Worm (Caenorhabditis elegans) whole organism, late embryonic: ENCODE measurements around the gene C18H7.4.

Experiments used
- Y22D7AL.16 ChIP-seq: sonication (generic microtip); optimal IDR thresholded peaks from 2 replicates; lab custom pipeline; 2016; ENCODE audit warnings: missing genetic modification characterization, missing compliant biosample characterization
- ahr-1 ChIP-seq: sonication (generic microtip); optimal IDR thresholded peaks from 2 replicates; lab custom pipeline; 2016; ENCODE audit warnings: missing genetic modification characterization, missing compliant biosample characterization
- ama-1 ChIP-seq: fragments of 150-350 bp; optimal IDR thresholded peaks from 2 replicates; lab custom pipeline; 2014
- ceh-18 ChIP-seq: sonication (generic microtip); optimal IDR thresholded peaks from 2 replicates; lab custom pipeline; 2016; ENCODE audit warnings: missing genetic modification characterization, missing compliant biosample characterization
- ceh-19 ChIP-seq: fragments of 200-800 bp; sonication (Bioruptor generic); optimal IDR thresholded peaks from 2 replicates; lab custom pipeline; 2018; ENCODE audit warnings: mild to moderate bottlenecking, missing genetic modification characterization, missing compliant biosample characterization
- ceh-31 ChIP-seq: sonication (generic microtip); optimal IDR thresholded peaks from 2 replicates; lab custom pipeline; 2016; ENCODE audit warnings: missing genetic modification characterization, missing compliant biosample characterization
- ceh-34 ChIP-seq: sonication (generic microtip); optimal IDR thresholded peaks from 2 replicates; lab custom pipeline; 2016; ENCODE audit warnings: mild to moderate bottlenecking, missing genetic modification characterization, missing compliant biosample characterization
- ceh-45 ChIP-seq: fragments of 200-800 bp; sonication (Bioruptor generic); IDR thresholded peaks from 2 replicates; pipeline ENCODE4 v1.3.6; 2022; ENCODE audit warnings: missing genetic modification reagents, missing genetic modification characterization, missing compliant biosample characterization
- ceh-6 ChIP-seq: fragments of 200-800 bp; sonication (Bioruptor generic); optimal IDR thresholded peaks from 2 replicates; lab custom pipeline; 2018; ENCODE audit warnings: mild to moderate bottlenecking, missing genetic modification characterization, missing compliant biosample characterization
- ceh-9 ChIP-seq: sonication (generic microtip); optimal IDR thresholded peaks from 2 replicates; lab custom pipeline; 2016; ENCODE audit warnings: mild to moderate bottlenecking, missing genetic modification characterization, inconsistent platforms, missing compliant biosample characterization
- che-1 ChIP-seq: sonication (generic microtip); optimal IDR thresholded peaks from 2 replicates; lab custom pipeline; 2016; ENCODE audit warnings: mild to moderate bottlenecking, missing genetic modification characterization, missing compliant biosample characterization
- elt-2 ChIP-seq: sonication (generic microtip); optimal IDR thresholded peaks from 2 replicates; lab custom pipeline; 2016; ENCODE audit warnings: missing genetic modification reagents, missing genetic modification characterization, missing compliant biosample characterization
- ets-4 ChIP-seq: sonication (generic microtip); optimal IDR thresholded peaks from 2 replicates; lab custom pipeline; 2016; ENCODE audit warnings: missing genetic modification characterization, missing compliant biosample characterization
- eyg-1 ChIP-seq: sonication (generic microtip); optimal IDR thresholded peaks from 2 replicates; lab custom pipeline; 2016; ENCODE audit warnings: missing genotype, missing genetic modification characterization, missing compliant biosample characterization
- fkh-10 ChIP-seq: fragments of 150-350 bp; optimal IDR thresholded peaks from 2 replicates; lab custom pipeline; 2014; ENCODE audit warnings: missing biosample characterization, missing genetic modification reagents, missing genetic modification characterization
- gmeb-2 ChIP-seq: sonication (generic microtip); optimal IDR thresholded peaks from 2 replicates; lab custom pipeline; 2016; ENCODE audit warnings: missing genetic modification characterization, inconsistent platforms, missing compliant biosample characterization
- hlh-13 ChIP-seq: fragments of 200-800 bp; sonication (Bioruptor generic); optimal IDR thresholded peaks from 2 replicates; lab custom pipeline; 2018; ENCODE audit warnings: mild to moderate bottlenecking, missing genetic modification characterization, missing compliant biosample characterization
- hlh-15 ChIP-seq: sonication (generic microtip); optimal IDR thresholded peaks from 2 replicates; lab custom pipeline; 2016; ENCODE audit warnings: missing genetic modification characterization, missing compliant biosample characterization
- hlh-30 ChIP-seq: sonication (generic microtip); optimal IDR thresholded peaks from 2 replicates; lab custom pipeline; 2017; ENCODE audit warnings: antibody characterized with exemption, missing genetic modification characterization, missing compliant biosample characterization; ENCODE audit not compliant: insufficient read depth
- hlh-6 ChIP-seq: sonication (generic microtip); optimal IDR thresholded peaks from 2 replicates; lab custom pipeline; 2016; ENCODE audit warnings: missing genotype, missing genetic modification characterization, missing compliant biosample characterization
- lin-11 ChIP-seq: fragments of 200-800 bp; sonication (Bioruptor generic); optimal IDR thresholded peaks from 2 replicates; lab custom pipeline; 2018; ENCODE audit warnings: mild to moderate bottlenecking, missing genetic modification characterization, missing compliant biosample characterization
- madf-2 ChIP-seq: sonication (generic microtip); optimal IDR thresholded peaks from 2 replicates; lab custom pipeline; 2017; ENCODE audit warnings: missing genetic modification characterization, missing compliant biosample characterization
- mec-3 ChIP-seq: sonication (generic microtip); optimal IDR thresholded peaks from 2 replicates; lab custom pipeline; 2016; ENCODE audit warnings: borderline replicate concordance, missing genetic modification characterization, missing compliant biosample characterization
- odd-2 ChIP-seq: sonication (generic microtip); optimal IDR thresholded peaks from 2 replicates; lab custom pipeline; 2017; ENCODE audit warnings: antibody characterized with exemption, mild to moderate bottlenecking, missing genetic modification characterization, missing compliant biosample characterization
- pag-3 ChIP-seq: sonication (generic microtip); optimal IDR thresholded peaks from 2 replicates; lab custom pipeline; 2016; ENCODE audit warnings: missing compliant biosample characterization, missing genetic modification characterization, borderline replicate concordance
- pha-2 ChIP-seq: sonication (generic microtip); optimal IDR thresholded peaks from 2 replicates; lab custom pipeline; 2017; ENCODE audit warnings: mild to moderate bottlenecking, missing genetic modification characterization, missing compliant biosample characterization
- pros-1 ChIP-seq: fragments of 150-350 bp; optimal IDR thresholded peaks from 2 replicates; lab custom pipeline; 2014; ENCODE audit warnings: missing biosample characterization, missing genetic modification reagents, missing genetic modification characterization
- rnt-1 ChIP-seq: sonication (generic microtip); optimal IDR thresholded peaks from 2 replicates; lab custom pipeline; 2016; ENCODE audit warnings: missing genetic modification characterization, missing compliant biosample characterization
- sox-2 ChIP-seq: fragments of 200-800 bp; sonication (Bioruptor generic); IDR thresholded peaks from 2 replicates; pipeline ENCODE4 v1.3.6; 2022; ENCODE audit warnings: missing genetic modification reagents, missing genetic modification characterization, missing compliant biosample characterization
- sox-4 ChIP-seq: sonication (generic microtip); optimal IDR thresholded peaks from 2 replicates; lab custom pipeline; 2017; ENCODE audit warnings: mild to moderate bottlenecking, missing genetic modification characterization, inconsistent platforms, missing compliant biosample characterization
- tbx-7 ChIP-seq: sonication (generic microtip); optimal IDR thresholded peaks from 2 replicates; lab custom pipeline; 2016; ENCODE audit warnings: missing genotype, missing genetic modification characterization, missing compliant biosample characterization
- unc-3 ChIP-seq, 2 experiments: fragments of 200-800 bp in 1 of 2; sonication (Bioruptor generic) in 1 of 2; sonication (generic microtip) in 1 of 2; conservative IDR thresholded peaks in 1 of 2; optimal IDR thresholded peaks in 1 of 2; 2 replicates each; pipeline versions ENCODE4 v1.3.6 to Lab custom; 2016 to 2022; ENCODE audit warnings: missing compliant biosample characterization in 2 of 2, missing genetic modification characterization in 2 of 2, missing genetic modification reagents in 1 of 2
- unc-42 ChIP-seq: sonication (generic microtip); optimal IDR thresholded peaks from 2 replicates; lab custom pipeline; 2016; ENCODE audit warnings: missing genotype, missing genetic modification characterization, missing compliant biosample characterization
- unc-55 ChIP-seq: sonication (generic microtip); optimal IDR thresholded peaks from 2 replicates; lab custom pipeline; 2017; ENCODE audit warnings: missing biosample characterization, missing genetic modification reagents, missing genetic modification characterization
- unc-86 ChIP-seq: sonication (generic microtip); optimal IDR thresholded peaks from 2 replicates; lab custom pipeline; 2016; ENCODE audit warnings: missing genetic modification characterization, missing compliant biosample characterization
- zip-5 ChIP-seq: sonication (generic microtip); optimal IDR thresholded peaks from 2 replicates; lab custom pipeline; 2016; ENCODE audit warnings: missing genetic modification characterization, missing compliant biosample characterization
- ztf-16 ChIP-seq: sonication (generic microtip); optimal IDR thresholded peaks from 2 replicates; lab custom pipeline; 2017; ENCODE audit warnings: missing genetic modification characterization, missing compliant biosample characterization

Gene C18H7.4

ce11 chrIV:558735-559284, 34.3 kb upstream of the C18H7.4 start, which contains the start of gene efn-4:
Gene efn-4 (plus strand): TSS chrIV:559234.
- TF ChIP-seq hlh-13 (GFP tag; lab: Kevin White, UChicago) (no peak), che-1 (tag; lab: Kevin White, UChicago) (no peak)

- peak; percentile 9 for TF ChIP-seq ceh-34 (tag; lab: Kevin White, UChicago)
- TF ChIP-seq ceh-18: no peak
These were observed 32.8 kb upstream of the C18H7.4 start for ce11 chrIV:560314-560713.

- TF ChIP-seq ceh-31 (tag; lab: Kevin White, UChicago): no peak
- no peak for TF ChIP-seq ceh-45 (GFP tag; lab: Robert Waterston, UW)
- TF ChIP-seq odd-2 (tag; lab: Kevin White, UChicago): no peak
- TF ChIP-seq tbx-7 (tag; lab: Kevin White, UChicago): no peak
- no peak for TF ChIP-seq ahr-1 (tag; lab: Kevin White, UChicago)
- no peak for TF ChIP-seq ceh-18
- TF ChIP-seq gmeb-2 (tag; lab: Kevin White, UChicago): no peak
- no peak for TF ChIP-seq fkh-10
- TF ChIP-seq pha-2 (tag; lab: Kevin White, UChicago): no peak
- no peak for TF ChIP-seq ceh-6 (GFP tag; lab: Kevin White, UChicago)
- TF ChIP-seq ceh-9 (tag; lab: Kevin White, UChicago): no peak
- no peak for TF ChIP-seq pros-1 (tag; lab: Kevin White, UChicago)
- no peak for TF ChIP-seq madf-2 (tag; lab: Kevin White, UChicago)
- no peak for TF ChIP-seq unc-55
- no peak for TF ChIP-seq eyg-1
- TF ChIP-seq ceh-19: no peak
- TF ChIP-seq rnt-1 (tag; lab: Kevin White, UChicago): no peak
- no peak for TF ChIP-seq hlh-30 (tag; lab: Kevin White, UChicago)
- TF ChIP-seq ztf-16 (tag; lab: Kevin White, UChicago): no peak
- TF ChIP-seq elt-2 (tag; lab: Kevin White, UChicago): no peak
These were observed 32.3 kb upstream of the C18H7.4 start for ce11 chrIV:560780-561179.

DNA sequence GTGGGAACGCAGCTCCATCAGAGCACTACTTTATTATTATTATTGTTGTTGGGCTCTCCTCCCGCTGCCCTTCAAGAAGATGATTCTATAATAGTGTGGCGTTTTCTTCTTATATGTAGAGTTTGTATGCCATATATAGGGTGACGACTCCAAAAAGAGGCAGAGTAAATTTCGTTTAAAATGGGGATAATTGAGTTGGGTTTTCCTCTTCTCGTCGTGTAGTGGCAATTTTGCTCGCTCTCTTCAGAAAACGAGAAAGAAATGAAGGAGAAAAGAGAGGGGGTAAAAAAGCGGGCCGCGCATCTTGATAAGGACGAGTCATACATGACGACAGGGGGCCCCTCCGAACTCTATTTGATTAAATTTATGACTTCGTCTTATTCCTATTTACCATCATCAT, 29.7 kb upstream of the C18H7.4 start:
- TF ChIP-seq che-1 (tag; lab: Kevin White, UChicago): no peak
- no peak for TF ChIP-seq Y22D7AL.16 (tag; lab: Kevin White, UChicago)
- peak; percentile 96 for TF ChIP-seq unc-42 (tag; lab: Kevin White, UChicago)

- TF ChIP-seq lin-11 (tag; lab: Kevin White, UChicago) (no peak), zip-5 (tag; lab: Kevin White, UChicago) (no peak), hlh-6 (no peak), hlh-15 (tag; lab: Kevin White, UChicago) (no peak), fkh-10 (no peak), madf-2 (tag; lab: Kevin White, UChicago) (no peak), ets-4 (tag; lab: Kevin White, UChicago) (no peak), sox-2 (GFP tag; lab: Robert Waterston, UW) (no peak), pag-3 (tag; lab: Kevin White, UChicago) (no peak), unc-86 (tag; lab: Kevin White, UChicago) (no peak), ceh-34 (tag; lab: Kevin White, UChicago) (no peak), sox-4 (tag; lab: Kevin White, UChicago) (no peak), ama-1 (no peak), ceh-19 (no peak), ceh-9 (tag; lab: Kevin White, UChicago) (no peak), mec-3 (tag; lab: Kevin White, UChicago) (no peak), unc-3 (GFP tag; conservative IDR thresholded peaks at IDR 0.05; lab: Robert Waterston, UW) (no peak), unc-3 (tag; optimal IDR thresholded peaks at IDR 0.05; lab: Kevin White, UChicago) (no peak)
These were observed 29.1 kb upstream of the C18H7.4 start for ce11 chrIV:564000-564399.
